Fruit fly (Drosophila melanogaster): ENCODE data around the gene CG34136.

- TF ChIP-seq CG8478 (optimal IDR thresholded peaks at IDR 0.05) (no peak), CTCF (optimal IDR thresholded peaks at IDR 0.05) (no peak)
Observed at dm6 chr2L:21141714-21142500, 45.2 kb downstream of the CG34136 start, which contains the start of gene Dap160.
